Fruit fly (Drosophila melanogaster): ENCODE measurements around the gene Frl.

Gene Frl

dm6 chr3L:14049620-14050253 lies 3.3 kb upstream of the Frl start, which contains the start of gene Neurl4 (continued):
- peak; percentile 75 for TF ChIP-seq CG33557 (GFP tag; optimal IDR thresholded peaks at IDR 0.05)
- peak; percentile 69 for TF ChIP-seq zen (tag; optimal IDR thresholded peaks at IDR 0.05)
- no peak for TF ChIP-seq Hey (tag; optimal IDR thresholded peaks at IDR 0.05)
- TF ChIP-seq CG16815 (GFP tag; optimal IDR thresholded peaks at IDR 0.05) = peak; percentile 50
- no peak for TF ChIP-seq CG11093 (GFP tag; IDR thresholded peaks at IDR 0.05)
- no peak for TF ChIP-seq salm (tag; optimal IDR thresholded peaks at IDR 0.05)
- TF ChIP-seq ATbp (GFP tag; optimal IDR thresholded peaks at IDR 0.05) = no peak
- TF ChIP-seq CG12219 (GFP tag; optimal IDR thresholded peaks at IDR 0.05) = peak; percentile 75
- peak in 1 of 3 experiments; percentile 69 for TF ChIP-seq lola (GFP tag; optimal IDR thresholded peaks at IDR 0.05)
- TF ChIP-seq Ada2b (GFP tag; IDR thresholded peaks at IDR 0.05) = peak; percentile 61
- peak; percentile 75 for TF ChIP-seq nerfin-1 (tag; optimal IDR thresholded peaks at IDR 0.05)
- TF ChIP-seq CG12391 (tag; optimal IDR thresholded peaks at IDR 0.05) = peak; percentile 87
- TF ChIP-seq CG12104 (GFP tag; optimal IDR thresholded peaks at IDR 0.05) = no peak
- TF ChIP-seq row (GFP tag; IDR thresholded peaks at IDR 0.05) = peak; percentile 84
- TF ChIP-seq yki (optimal IDR thresholded peaks at IDR 0.05) = no peak
- TF ChIP-seq D19B (GFP tag; optimal IDR thresholded peaks at IDR 0.05) = no peak
- peak; percentile 80 for TF ChIP-seq CG13424 (tag; optimal IDR thresholded peaks at IDR 0.05)
- TF ChIP-seq CG10959 (GFP tag; IDR thresholded peaks at IDR 0.05) = peak; percentile 14; the same call in 1 of the 2 replicates
- TF ChIP-seq chn (GFP tag; optimal IDR thresholded peaks at IDR 0.05) = no peak
- TF ChIP-seq CG10366 (GFP tag; IDR thresholded peaks at IDR 0.05) = peak; percentile 75
- no peak for TF ChIP-seq vnd (GFP tag; IDR thresholded peaks at IDR 0.05; ENCODE audit: partially characterized antibody)
- peak; percentile 14 for TF ChIP-seq Hmx (GFP tag; optimal IDR thresholded peaks at IDR 0.05)
- peak; percentile 60; the same call in 2 of the 3 replicates for TF ChIP-seq Aef1 (GFP tag; IDR thresholded peaks at IDR 0.05)
- no peak for TF ChIP-seq insv (GFP tag; optimal IDR thresholded peaks at IDR 0.05)
- no peak for TF ChIP-seq CG7745 (tag; optimal IDR thresholded peaks at IDR 0.05)
- no peak for TF ChIP-seq CG6175 (GFP tag; IDR thresholded peaks at IDR 0.05)
- TF ChIP-seq Adf1 (GFP tag; IDR thresholded peaks at IDR 0.05) = peak; percentile 21
- TF ChIP-seq gfzf (GFP tag; optimal IDR thresholded peaks at IDR 0.05) = peak; percentile 70
- no peak for TF ChIP-seq nau (GFP tag; optimal IDR thresholded peaks at IDR 0.05)
- TF ChIP-seq disco-r (GFP tag; optimal IDR thresholded peaks at IDR 0.05) = no peak
- TF ChIP-seq CoRest (tag; optimal IDR thresholded peaks at IDR 0.05) = peak; percentile 82
- no peak for TF ChIP-seq Lpt (GFP tag; optimal IDR thresholded peaks at IDR 0.05)
- peak; percentile 62 for TF ChIP-seq CG12155 (GFP tag; optimal IDR thresholded peaks at IDR 0.05)
- 0 out of 2 replicates have a peak, but pooled peaks have one; percentile 29 for TF ChIP-seq CG5953 (GFP tag; IDR thresholded peaks at IDR 0.05)
- TF ChIP-seq CG11695 (GFP tag; IDR thresholded peaks at IDR 0.05) = peak; percentile 54; the same call in 2 of the 3 replicates
- TF ChIP-seq CG7556 (GFP tag; optimal IDR thresholded peaks at IDR 0.05) = peak; percentile 32
- peak; percentile 72 for TF ChIP-seq CG3995 (GFP tag; optimal IDR thresholded peaks at IDR 0.05)
- no peak for TF ChIP-seq fru (optimal IDR thresholded peaks at IDR 0.05)
- no peak for TF ChIP-seq CkIIα-i1 (GFP tag; IDR thresholded peaks at IDR 0.05)
- TF ChIP-seq Atf-2 (GFP tag; optimal IDR thresholded peaks at IDR 0.05) = peak; percentile 46
- TF ChIP-seq CG6689 (GFP tag; IDR thresholded peaks at IDR 0.05) = peak; percentile 59
- no peak for TF ChIP-seq cad (GFP tag; optimal IDR thresholded peaks at IDR 0.05)
- TF ChIP-seq CG11504 (tag; optimal IDR thresholded peaks at IDR 0.05) = no peak
- peak; percentile 66 for TF ChIP-seq fd3F (GFP tag; optimal IDR thresholded peaks at IDR 0.05)
- TF ChIP-seq sisA (GFP tag; IDR thresholded peaks at IDR 0.05) = peak; percentile 62
- TF ChIP-seq CG30403 (GFP tag; optimal IDR thresholded peaks at IDR 0.05) = peak; percentile 61
- TF ChIP-seq CG32767 (GFP tag; IDR thresholded peaks at IDR 0.05) = peak; percentile 63; the same call in 1 of the 2 replicates
- no peak for TF ChIP-seq CG42726 (GFP tag; IDR thresholded peaks at IDR 0.05; ENCODE audit: partially characterized antibody)
- no peak for TF ChIP-seq Neu2 (GFP tag; optimal IDR thresholded peaks at IDR 0.05; ENCODE audit: borderline replicate concordance)
- TF ChIP-seq tna (GFP tag; IDR thresholded peaks at IDR 0.05; ENCODE audit: partially characterized antibody) = no peak
